Worm (Caenorhabditis elegans): ENCODE measurements around the gene pei-1.

ce11 chrIV:9624977-9625376, 32.7 kb upstream of the pei-1 start, which contains the start of gene W09C2.10:
- no peak for TF ChIP-seq him-1 (tag; optimal IDR thresholded peaks at IDR 0.05)
- TF ChIP-seq dao-5 (tag; optimal IDR thresholded peaks at IDR 0.05): no peak
